Worm (Caenorhabditis elegans): ENCODE results near the gene F32E10.5.

The F32E10.5 gene

ce11 chrIV:7578281-7578680 lies at the start of gene F32E10.5:
F32E10.5 (minus strand) TSS chrIV:7578381.
- TF ChIP-seq duxl-1 (tag; optimal IDR thresholded peaks at IDR 0.05; ENCODE audit: poor library complexity) (peak; percentile 24), nhr-111 (GFP tag; optimal IDR thresholded peaks at IDR 0.05) (no peak), ama-1 (optimal IDR thresholded peaks at IDR 0.05) (peak; percentile 21)

ce11 chrIV:7623868-7624267 lies 45.7 kb upstream of the F32E10.5 start:
- no peak for TF ChIP-seq tra-1 (GFP tag; IDR thresholded peaks at IDR 0.05)
- peak in 1 of 2 experiments; percentile 37 for TF ChIP-seq lsy-2 (tag; optimal IDR thresholded peaks at IDR 0.05)
- peak in 1 of 2 experiments; percentile 86 for TF ChIP-seq unc-62 (GFP tag; optimal IDR thresholded peaks at IDR 0.05 in 1 of 2)
- TF ChIP-seq unc-62 (tag; optimal IDR thresholded peaks at IDR 0.05): no peak
- TF ChIP-seq aly-2 (tag; optimal IDR thresholded peaks at IDR 0.05): peak; percentile 35
- TF ChIP-seq F37D6.2 (tag; optimal IDR thresholded peaks at IDR 0.05): peak; percentile 10

ce11 chrIV:7623078-7623477 lies 44.9 kb upstream of the F32E10.5 start:
- TF ChIP-seq lin-15B (tag; optimal IDR thresholded peaks at IDR 0.05) (no peak), unc-62 (GFP tag; optimal IDR thresholded peaks at IDR 0.05 in 1 of 2) (peak in 1 of 2 experiments; percentile 95), unc-62 (tag; optimal IDR thresholded peaks at IDR 0.05) (no peak)

- TF ChIP-seq mes-2 (tag; optimal IDR thresholded peaks at IDR 0.05; ENCODE audit: poor library complexity, severe bottlenecking): peak; percentile 26
- TF ChIP-seq unc-62 (GFP tag; optimal IDR thresholded peaks at IDR 0.05 in 1 of 2): peak in 1 of 2 experiments; percentile 82
- TF ChIP-seq unc-62 (tag; optimal IDR thresholded peaks at IDR 0.05): no peak
- TF ChIP-seq nhr-76 (tag; optimal IDR thresholded peaks at IDR 0.05): no peak
- peak; percentile 7 for TF ChIP-seq aha-1 (tag)
- TF ChIP-seq pqm-1 (tag; optimal IDR thresholded peaks at IDR 0.05): no peak
Observed at ce11 chrIV:7620450-7620849, 42.3 kb upstream of the F32E10.5 start.

- no peak for TF ChIP-seq ceh-32 (tag; optimal IDR thresholded peaks at IDR 0.05; ENCODE audit: poor library complexity)
- TF ChIP-seq tag-97 (GFP tag; IDR thresholded peaks at IDR 0.05): no peak
- TF ChIP-seq pqm-1 (tag; optimal IDR thresholded peaks at IDR 0.05): no peak
- no peak for TF ChIP-seq ceh-20 (GFP tag; IDR thresholded peaks at IDR 0.05)
- TF ChIP-seq nhr-76 (tag; optimal IDR thresholded peaks at IDR 0.05): no peak
- TF ChIP-seq snpc-4 (tag; optimal IDR thresholded peaks at IDR 0.05): no peak
- TF ChIP-seq lsy-2 (tag; optimal IDR thresholded peaks at IDR 0.05): peak in 1 of 2 experiments; percentile 23
- no peak for TF ChIP-seq nhr-25 (tag; optimal IDR thresholded peaks at IDR 0.05; ENCODE audit: borderline replicate concordance, insufficient read depth)
- TF ChIP-seq ZK337.2 (GFP tag; IDR thresholded peaks at IDR 0.05): no peak
- TF ChIP-seq nhr-77 (tag; optimal IDR thresholded peaks at IDR 0.05): no peak
- TF ChIP-seq aly-2 (tag; optimal IDR thresholded peaks at IDR 0.05): no peak
- no peak for TF ChIP-seq nhr-28 (tag; optimal IDR thresholded peaks at IDR 0.05)
- TF ChIP-seq nhr-237 (tag; optimal IDR thresholded peaks at IDR 0.05): no peak
- no peak for TF ChIP-seq Y5F2A.4 (GFP tag; optimal IDR thresholded peaks at IDR 0.05)
- no peak for TF ChIP-seq daf-16 (GFP tag; optimal IDR thresholded peaks at IDR 0.05)
- no peak for TF ChIP-seq daf-16 (tag; optimal IDR thresholded peaks at IDR 0.05)
- no peak for TF ChIP-seq lin-13 (GFP tag; optimal IDR thresholded peaks at IDR 0.05)
- TF ChIP-seq zag-1 (tag; optimal IDR thresholded peaks at IDR 0.05): no peak
- TF ChIP-seq mdt-29 (GFP tag; IDR thresholded peaks at IDR 0.05): no peak
- TF ChIP-seq attf-4 (tag; optimal IDR thresholded peaks at IDR 0.05): no peak
- TF ChIP-seq Y75B8A.6 (GFP tag; IDR thresholded peaks at IDR 0.05): no peak
- TF ChIP-seq lin-15B (tag; optimal IDR thresholded peaks at IDR 0.05): no peak
- no peak for TF ChIP-seq spr-1 (tag; optimal IDR thresholded peaks at IDR 0.05)
- TF ChIP-seq dpl-1 (GFP tag; optimal IDR thresholded peaks at IDR 0.05): no peak
- TF ChIP-seq F10B5.3 (tag; optimal IDR thresholded peaks at IDR 0.05): no peak
- TF ChIP-seq zfp-2 (tag; optimal IDR thresholded peaks at IDR 0.05): no peak
- no peak for TF ChIP-seq vab-7 (GFP tag; IDR thresholded peaks at IDR 0.05)
- no peak for TF ChIP-seq unc-39 (tag; optimal IDR thresholded peaks at IDR 0.05)
- TF ChIP-seq snpc-1.2 (GFP tag; IDR thresholded peaks at IDR 0.05): no peak
- TF ChIP-seq rbr-2 (tag; optimal IDR thresholded peaks at IDR 0.05): peak; percentile 36
- TF ChIP-seq fos-1 (tag; optimal IDR thresholded peaks at IDR 0.05): no peak
- TF ChIP-seq hmg-1.1 (GFP tag; IDR thresholded peaks at IDR 0.05): peak; percentile 69
- no peak for TF ChIP-seq ceh-28 (tag; optimal IDR thresholded peaks at IDR 0.05)
- no peak for TF ChIP-seq lin-29 (GFP tag; IDR thresholded peaks at IDR 0.05)
- TF ChIP-seq aha-1 (tag): no peak
- TF ChIP-seq lim-7 (GFP tag; IDR thresholded peaks at IDR 0.05): no peak
- TF ChIP-seq lir-3 (tag; optimal IDR thresholded peaks at IDR 0.05): no peak
Observed at ce11 chrIV:7619261-7619660, 41.1 kb upstream of the F32E10.5 start.

Data from whole organism, L4 larva.